Worm (Caenorhabditis elegans) whole organism, early embryonic: ENCODE results near the gene tam-1.

Experiments used
- B0310.2 ChIP-seq: sonication (generic microtip); optimal IDR thresholded peaks from 2 replicates; lab custom pipeline; 2016; ENCODE audit warnings: mild to moderate bottlenecking, missing genetic modification characterization, missing compliant biosample characterization
- F13C5.2 ChIP-seq: sonication (generic microtip); optimal IDR thresholded peaks from 2 replicates; lab custom pipeline; 2017; ENCODE audit warnings: mild to moderate bottlenecking, missing genetic modification characterization, inconsistent platforms, missing compliant biosample characterization
- aly-1 ChIP-seq: sonication (generic microtip); optimal IDR thresholded peaks from 2 replicates; lab custom pipeline; 2016; ENCODE audit warnings: missing genetic modification characterization, missing compliant biosample characterization
- ama-1 ChIP-seq: fragments of 150-350 bp; optimal IDR thresholded peaks from 2 replicates; lab custom pipeline; 2014
- ceh-13 ChIP-seq: fragments of 200-800 bp; sonication (Bioruptor generic); optimal IDR thresholded peaks from 2 replicates; lab custom pipeline; 2018; ENCODE audit warnings: mild to moderate bottlenecking, missing genetic modification characterization, missing compliant biosample characterization
- ceh-36 ChIP-seq: sonication (generic microtip); optimal IDR thresholded peaks from 2 replicates; lab custom pipeline; 2016; ENCODE audit warnings: missing genetic modification characterization, inconsistent platforms, missing compliant biosample characterization
- ets-7 ChIP-seq: sonication (generic microtip); optimal IDR thresholded peaks from 2 replicates; lab custom pipeline; 2016; ENCODE audit warnings: missing genotype, missing genetic modification characterization, missing compliant biosample characterization
- flt-1 ChIP-seq: fragments of 200-800 bp; sonication (Bioruptor generic); IDR thresholded peaks from 2 replicates; pipeline ENCODE4 v1.3.6; 2022; ENCODE audit warnings: missing genetic modification characterization, missing compliant biosample characterization
- hmbx-1 ChIP-seq: sonication (generic microtip); optimal IDR thresholded peaks from 2 replicates; lab custom pipeline; 2016; ENCODE audit warnings: mild to moderate bottlenecking, missing genetic modification characterization, missing compliant biosample characterization
- hmg-4 ChIP-seq: fragments of 200-800 bp; sonication (Bioruptor generic); optimal IDR thresholded peaks from 2 replicates; lab custom pipeline; 2018; ENCODE audit warnings: mild to moderate bottlenecking, missing genetic modification characterization, missing compliant biosample characterization
- hnd-1 ChIP-seq: sonication (generic microtip); optimal IDR thresholded peaks from 2 replicates; lab custom pipeline; 2016; ENCODE audit warnings: missing genetic modification characterization, missing compliant biosample characterization
- pes-1 ChIP-seq: fragments of 200-800 bp; sonication (Bioruptor generic); IDR thresholded peaks from 2 replicates; pipeline ENCODE4 v1.3.6; 2022; ENCODE audit warnings: missing genetic modification reagents, missing genetic modification characterization, missing compliant biosample characterization
- scrt-1 ChIP-seq: fragments of 200-800 bp; sonication (Bioruptor generic); IDR thresholded peaks from 2 replicates; pipeline ENCODE4 v1.3.6; 2022; ENCODE audit warnings: missing genetic modification characterization, missing compliant biosample characterization
- sea-1 ChIP-seq: fragments of 200-800 bp; sonication (Bioruptor generic); conservative IDR thresholded peaks from 2 replicates; pipeline ENCODE4 v1.3.6; 2022; ENCODE audit warnings: missing genetic modification characterization, missing compliant biosample characterization
- tbx-11 ChIP-seq: fragments of 200-800 bp; sonication (Bioruptor generic); IDR thresholded peaks from 2 replicates; pipeline ENCODE4 v1.3.6; 2022; ENCODE audit warnings: missing genetic modification characterization, missing compliant biosample characterization
- tbx-37 ChIP-seq: fragments of 200-800 bp; sonication (Bioruptor generic); conservative IDR thresholded peaks from 2 replicates; pipeline ENCODE4 v1.3.6; 2022; ENCODE audit warnings: missing genetic modification reagents, missing genetic modification characterization, missing compliant biosample characterization
- tra-4 ChIP-seq: sonication (generic microtip); optimal IDR thresholded peaks from 2 replicates; lab custom pipeline; 2017; ENCODE audit warnings: missing genetic modification characterization, missing compliant biosample characterization

tam-1 gene

ce11 chrV:4980873-4981272 lies 18.0 kb upstream of the tam-1 start, which contains the start of gene srsx-12:
TSS of gene srsx-12 (minus strand) at chrV:4980973.
- no peak for TF ChIP-seq flt-1 (GFP tag; lab: Robert Waterston, UW)
- TF ChIP-seq tbx-11 (GFP tag; lab: Robert Waterston, UW) = no peak
- TF ChIP-seq scrt-1 (GFP tag; lab: Robert Waterston, UW) = no peak

ce11 chrV:4980094-4980493 lies 17.2 kb upstream of the tam-1 start:
- TF ChIP-seq tbx-11 (GFP tag; lab: Robert Waterston, UW) = no peak
- no peak for TF ChIP-seq flt-1 (GFP tag; lab: Robert Waterston, UW)
- TF ChIP-seq ceh-36 (tag; lab: Kevin White, UChicago) = no peak
- no peak for TF ChIP-seq hmbx-1 (tag; lab: Kevin White, UChicago)
- TF ChIP-seq scrt-1 (GFP tag; lab: Robert Waterston, UW) = no peak
- no peak for TF ChIP-seq sea-1 (GFP tag; lab: Robert Waterston, UW)
- no peak for TF ChIP-seq ama-1 (lab: Kevin White, UChicago)
- no peak for TF ChIP-seq ceh-13
- TF ChIP-seq pes-1 = no peak
- TF ChIP-seq F13C5.2 (tag; lab: Kevin White, UChicago) = no peak
- TF ChIP-seq ets-7 (tag; lab: Kevin White, UChicago) = no peak
- TF ChIP-seq hnd-1 (tag; lab: Kevin White, UChicago) = no peak
- TF ChIP-seq tra-4 (tag; lab: Kevin White, UChicago) = no peak
- TF ChIP-seq hmg-4 (GFP tag; lab: Kevin White, UChicago) = no peak
- no peak for TF ChIP-seq B0310.2
- no peak for TF ChIP-seq tbx-37
- TF ChIP-seq aly-1 (tag; lab: Kevin White, UChicago) = no peak

ce11 chrV:4979060-4979459 lies 16.2 kb upstream of the tam-1 start, which contains the start of gene srsx-11:
TSS of gene srsx-11 (minus strand) at chrV:4979160.
- TF ChIP-seq B0310.2 = no peak
- TF ChIP-seq scrt-1 (GFP tag; lab: Robert Waterston, UW) = no peak
- TF ChIP-seq F13C5.2 (tag; lab: Kevin White, UChicago) = no peak
- TF ChIP-seq hmbx-1 (tag; lab: Kevin White, UChicago) = no peak
- TF ChIP-seq ets-7 (tag; lab: Kevin White, UChicago) = no peak
- TF ChIP-seq ama-1 (lab: Kevin White, UChicago) = no peak
- no peak for TF ChIP-seq tbx-37
- no peak for TF ChIP-seq aly-1 (tag; lab: Kevin White, UChicago)
- TF ChIP-seq flt-1 (GFP tag; lab: Robert Waterston, UW) = no peak
- no peak for TF ChIP-seq hnd-1 (tag; lab: Kevin White, UChicago)
- no peak for TF ChIP-seq tbx-11 (GFP tag; lab: Robert Waterston, UW)
- no peak for TF ChIP-seq tra-4 (tag; lab: Kevin White, UChicago)

- TF ChIP-seq ceh-13 (no peak), B0310.2 (no peak), tbx-37 (no peak), sea-1 (GFP tag; lab: Robert Waterston, UW) (no peak), tbx-11 (GFP tag; lab: Robert Waterston, UW) (no peak), hmbx-1 (tag; lab: Kevin White, UChicago) (no peak), ama-1 (lab: Kevin White, UChicago) (no peak), hmg-4 (GFP tag; lab: Kevin White, UChicago) (no peak), pes-1 (no peak), hnd-1 (tag; lab: Kevin White, UChicago) (no peak)
Observed at ce11 chrV:4977539-4977938, 14.6 kb upstream of the tam-1 start.

ce11 chrV:4975140-4975539 lies 12.2 kb upstream of the tam-1 start, which contains the start of gene F26G5.1:
TSS of gene F26G5.1 (plus strand) at chrV:4975478.
- TF ChIP-seq pes-1 (no peak), ets-7 (tag; lab: Kevin White, UChicago) (no peak), scrt-1 (GFP tag; lab: Robert Waterston, UW) (no peak), F13C5.2 (tag; lab: Kevin White, UChicago) (no peak), ceh-13 (no peak), hnd-1 (tag; lab: Kevin White, UChicago) (no peak), tra-4 (tag; lab: Kevin White, UChicago) (no peak), flt-1 (GFP tag; lab: Robert Waterston, UW) (no peak), sea-1 (GFP tag; lab: Robert Waterston, UW) (no peak), B0310.2 (no peak), tbx-37 (no peak), tbx-11 (GFP tag; lab: Robert Waterston, UW) (no peak), ceh-36 (tag; lab: Kevin White, UChicago) (no peak), aly-1 (tag; lab: Kevin White, UChicago) (no peak), ama-1 (lab: Kevin White, UChicago) (no peak), hmbx-1 (tag; lab: Kevin White, UChicago) (no peak)

- no peak for TF ChIP-seq ama-1 (lab: Kevin White, UChicago)
- TF ChIP-seq scrt-1 (GFP tag; lab: Robert Waterston, UW) = no peak
- no peak for TF ChIP-seq flt-1 (GFP tag; lab: Robert Waterston, UW)
- no peak for TF ChIP-seq tbx-11 (GFP tag; lab: Robert Waterston, UW)
- TF ChIP-seq ets-7 (tag; lab: Kevin White, UChicago) = no peak
- no peak for TF ChIP-seq sea-1 (GFP tag; lab: Robert Waterston, UW)
- no peak for TF ChIP-seq ceh-13
- TF ChIP-seq B0310.2 = no peak
- TF ChIP-seq aly-1 (tag; lab: Kevin White, UChicago) = no peak
- no peak for TF ChIP-seq pes-1
- no peak for TF ChIP-seq hmbx-1 (tag; lab: Kevin White, UChicago)
- TF ChIP-seq ceh-36 (tag; lab: Kevin White, UChicago) = no peak
- TF ChIP-seq hnd-1 (tag; lab: Kevin White, UChicago) = no peak
- no peak for TF ChIP-seq tra-4 (tag; lab: Kevin White, UChicago)
- no peak for TF ChIP-seq hmg-4 (GFP tag; lab: Kevin White, UChicago)
Observed at ce11 chrV:4974677-4975076, 11.8 kb upstream of the tam-1 start, which contains the start of gene srsx-10. TSS of gene srsx-10 (minus strand) at chrV:4974777.

ce11 chrV:4972943-4973342 lies 10.0 kb upstream of the tam-1 start, which contains the start of gene srsx-9:
TSS of gene srsx-9 (minus strand) at chrV:4973043.
- TF ChIP-seq B0310.2 (no peak), flt-1 (GFP tag; lab: Robert Waterston, UW) (no peak), scrt-1 (GFP tag; lab: Robert Waterston, UW) (no peak), aly-1 (tag; lab: Kevin White, UChicago) (no peak), tra-4 (tag; lab: Kevin White, UChicago) (no peak), F13C5.2 (tag; lab: Kevin White, UChicago) (no peak), ceh-36 (tag; lab: Kevin White, UChicago) (no peak), ceh-13 (no peak), tbx-11 (GFP tag; lab: Robert Waterston, UW) (no peak), sea-1 (GFP tag; lab: Robert Waterston, UW) (no peak), hnd-1 (tag; lab: Kevin White, UChicago) (no peak), pes-1 (no peak), ama-1 (lab: Kevin White, UChicago) (no peak), tbx-37 (no peak)
